Worm (Caenorhabditis elegans) whole organism, early embryonic: ENCODE results near the gene srw-140.

Source experiments
- B0310.2 ChIP-seq: sonication (generic microtip); optimal IDR thresholded peaks from 2 replicates; lab custom pipeline; 2016; ENCODE audit warnings: mild to moderate bottlenecking, missing genetic modification characterization, missing compliant biosample characterization
- F13C5.2 ChIP-seq: sonication (generic microtip); optimal IDR thresholded peaks from 2 replicates; lab custom pipeline; 2017; ENCODE audit warnings: mild to moderate bottlenecking, missing genetic modification characterization, inconsistent platforms, missing compliant biosample characterization
- aly-1 ChIP-seq: sonication (generic microtip); optimal IDR thresholded peaks from 2 replicates; lab custom pipeline; 2016; ENCODE audit warnings: missing genetic modification characterization, missing compliant biosample characterization
- ama-1 ChIP-seq: fragments of 150-350 bp; optimal IDR thresholded peaks from 2 replicates; lab custom pipeline; 2014
- ceh-13 ChIP-seq: fragments of 200-800 bp; sonication (Bioruptor generic); optimal IDR thresholded peaks from 2 replicates; lab custom pipeline; 2018; ENCODE audit warnings: mild to moderate bottlenecking, missing genetic modification characterization, missing compliant biosample characterization
- ceh-36 ChIP-seq: sonication (generic microtip); optimal IDR thresholded peaks from 2 replicates; lab custom pipeline; 2016; ENCODE audit warnings: missing genetic modification characterization, inconsistent platforms, missing compliant biosample characterization
- ets-7 ChIP-seq: sonication (generic microtip); optimal IDR thresholded peaks from 2 replicates; lab custom pipeline; 2016; ENCODE audit warnings: missing genotype, missing genetic modification characterization, missing compliant biosample characterization
- flt-1 ChIP-seq: fragments of 200-800 bp; sonication (Bioruptor generic); IDR thresholded peaks from 2 replicates; pipeline ENCODE4 v1.3.6; 2022; ENCODE audit warnings: missing genetic modification characterization, missing compliant biosample characterization
- hmbx-1 ChIP-seq: sonication (generic microtip); optimal IDR thresholded peaks from 2 replicates; lab custom pipeline; 2016; ENCODE audit warnings: mild to moderate bottlenecking, missing genetic modification characterization, missing compliant biosample characterization
- hmg-4 ChIP-seq: fragments of 200-800 bp; sonication (Bioruptor generic); optimal IDR thresholded peaks from 2 replicates; lab custom pipeline; 2018; ENCODE audit warnings: mild to moderate bottlenecking, missing genetic modification characterization, missing compliant biosample characterization
- scrt-1 ChIP-seq: fragments of 200-800 bp; sonication (Bioruptor generic); IDR thresholded peaks from 2 replicates; pipeline ENCODE4 v1.3.6; 2022; ENCODE audit warnings: missing genetic modification characterization, missing compliant biosample characterization
- tbx-11 ChIP-seq: fragments of 200-800 bp; sonication (Bioruptor generic); IDR thresholded peaks from 2 replicates; pipeline ENCODE4 v1.3.6; 2022; ENCODE audit warnings: missing genetic modification characterization, missing compliant biosample characterization
- tbx-37 ChIP-seq: fragments of 200-800 bp; sonication (Bioruptor generic); conservative IDR thresholded peaks from 2 replicates; pipeline ENCODE4 v1.3.6; 2022; ENCODE audit warnings: missing genetic modification reagents, missing genetic modification characterization, missing compliant biosample characterization
- tra-4 ChIP-seq: sonication (generic microtip); optimal IDR thresholded peaks from 2 replicates; lab custom pipeline; 2017; ENCODE audit warnings: missing genetic modification characterization, missing compliant biosample characterization

- TF ChIP-seq hmg-4 (no peak), ama-1 (lab: Kevin White, UChicago) (no peak), B0310.2 (no peak), flt-1 (GFP tag; lab: Robert Waterston, UW) (no peak), ceh-13 (GFP tag; lab: Kevin White, UChicago) (no peak), ceh-36 (tag; lab: Kevin White, UChicago) (no peak), F13C5.2 (tag; lab: Kevin White, UChicago) (no peak), scrt-1 (GFP tag; lab: Robert Waterston, UW) (no peak), ets-7 (no peak), tbx-37 (no peak), tra-4 (tag; lab: Kevin White, UChicago) (no peak), hmbx-1 (tag; lab: Kevin White, UChicago) (no peak), tbx-11 (no peak), aly-1 (tag; lab: Kevin White, UChicago) (no peak)
Observed at ce11 chrV:5143785-5144184, 21.7 kb upstream of the srw-140 start, which contains the start of gene srh-129.
